Worm (Caenorhabditis elegans): ENCODE results near the gene F26A1.3.

ce11 chrIII:4874671-4875070 lies 48.0 kb downstream of the F26A1.3 start, which contains the start of gene C35D10.12:
- TF ChIP-seq fkh-10 (GFP tag; optimal IDR thresholded peaks at IDR 0.05) (no peak), tbx-2 (tag; optimal IDR thresholded peaks at IDR 0.05) (no peak), K02D7.2 (tag; optimal IDR thresholded peaks at IDR 0.05) (no peak), elt-2 (tag; optimal IDR thresholded peaks at IDR 0.05) (no peak), pha-4 (tag; optimal IDR thresholded peaks at IDR 0.05) (no peak), ref-2 (tag; optimal IDR thresholded peaks at IDR 0.05) (no peak)
